Fruit fly (Drosophila melanogaster) whole organism, wandering third instar larva: ENCODE data around the gene CG43093.

Experiments used
- Abd-B ChIP-seq: fragments of >200 bp; optimal IDR thresholded peaks from 2 replicates; lab custom pipeline; 2017; ENCODE audit warnings: missing biosample characterization, missing genetic modification characterization
- CG32264 ChIP-seq: fragments of 200-800 bp; sonication (Bioruptor generic); optimal IDR thresholded peaks from 2 replicates; lab custom pipeline; 2016; ENCODE audit warnings: missing biosample characterization, missing genetic modification characterization
- CG9705 ChIP-seq: fragments of 200-800 bp; sonication (Bioruptor generic); optimal IDR thresholded peaks from 2 replicates; lab custom pipeline; 2018; ENCODE audit warnings: missing biosample characterization, mild to moderate bottlenecking, missing genetic modification characterization
- CrebA ChIP-seq: fragments of 200-800 bp; sonication (Bioruptor generic); optimal IDR thresholded peaks from 2 replicates; lab custom pipeline; 2016; ENCODE audit warnings: missing biosample characterization, mild to moderate bottlenecking, missing genetic modification characterization, borderline replicate concordance
- Dfd ChIP-seq: fragments of >200 bp; optimal IDR thresholded peaks from 2 replicates; lab custom pipeline; 2017; ENCODE audit warnings: missing biosample characterization, missing genetic modification characterization
- Dif ChIP-seq: fragments of 200-275, 200-300 bp; sonication (Bioruptor generic); optimal IDR thresholded peaks from 2 replicates; lab custom pipeline; 2018; ENCODE audit warnings: missing biosample characterization, missing genetic modification characterization; ENCODE audit not compliant: partially characterized antibody
- HLH106 ChIP-seq: fragments of 200-800 bp; optimal IDR thresholded peaks from 3 replicates; lab custom pipeline; 2019; ENCODE audit warnings: missing biosample characterization, mild to moderate bottlenecking, missing genetic modification characterization, moderate library complexity
- Hnf4 ChIP-seq: fragments of 200-800 bp; sonication (Bioruptor generic); optimal IDR thresholded peaks from 2 replicates; lab custom pipeline; 2016; ENCODE audit warnings: missing biosample characterization, mild to moderate bottlenecking, missing genetic modification characterization
- Hr78 ChIP-seq: fragments of >200 bp; optimal IDR thresholded peaks from 2 replicates; lab custom pipeline; 2017; ENCODE audit warnings: missing biosample characterization, missing genetic modification characterization
- Hr83 ChIP-seq: fragments of 200-300 bp; sonication (Bioruptor generic); optimal IDR thresholded peaks from 2 replicates; lab custom pipeline; 2016; ENCODE audit warnings: missing biosample characterization, mild to moderate bottlenecking, missing genetic modification characterization, moderate library complexity; ENCODE audit not compliant: poor library complexity, severe bottlenecking
- Mio ChIP-seq: sonication (Bioruptor generic); optimal IDR thresholded peaks from 2 replicates; lab custom pipeline; 2016; ENCODE audit warnings: missing biosample characterization, missing genetic modification characterization
- Myc ChIP-seq: fragments of >200 bp; optimal IDR thresholded peaks from 2 replicates; lab custom pipeline; 2017
- N ChIP-seq: fragments of >200 bp; optimal IDR thresholded peaks from 2 replicates; lab custom pipeline; 2018; ENCODE audit warnings: missing biosample characterization, missing external identifiers, missing genetic modification characterization
- OdsH ChIP-seq: fragments of 200-800 bp; sonication (Bioruptor generic); optimal IDR thresholded peaks from 2 replicates; lab custom pipeline; 2016; ENCODE audit warnings: missing biosample characterization, mild to moderate bottlenecking, missing genetic modification characterization
- Rel ChIP-seq, 2 experiments: fragments of 200-800 bp; sonication (Bioruptor generic) in 1 of 2; optimal IDR thresholded peaks; 2 replicates in 1 of 2; 3 replicates in 1 of 2; lab custom pipeline; 2016 to 2019; ENCODE audit warnings: mild to moderate bottlenecking in 2 of 2, missing biosample characterization in 2 of 2, missing genetic modification characterization in 2 of 2, moderate library complexity in 1 of 2
- Sp1 ChIP-seq: fragments of 200-800 bp; sonication (Bioruptor generic); optimal IDR thresholded peaks from 3 replicates; lab custom pipeline; 2019; ENCODE audit warnings: missing biosample characterization, mild to moderate bottlenecking, missing genetic modification characterization, moderate library complexity
- Vsx2 ChIP-seq: fragments of 200-300, 225-300 bp; sonication (Bioruptor generic); optimal IDR thresholded peaks from 2 replicates; lab custom pipeline; 2018; ENCODE audit warnings: missing biosample characterization, missing genetic modification characterization; ENCODE audit not compliant: partially characterized antibody
- brk ChIP-seq: fragments of 200-800 bp; sonication (Bioruptor generic); optimal IDR thresholded peaks from 2 replicates; lab custom pipeline; 2016; ENCODE audit warnings: missing biosample characterization, mild to moderate bottlenecking, missing genetic modification characterization
- dl ChIP-seq, 2 experiments: fragments of 175-275, 200-275 bp in 1 of 2; fragments of 200-275 bp in 1 of 2; sonication (Bioruptor generic); optimal IDR thresholded peaks; lab custom pipeline; 2018; ENCODE audit warnings: mild to moderate bottlenecking in 2 of 2, missing biosample characterization in 2 of 2, missing genetic modification characterization in 2 of 2, moderate library complexity in 2 of 2; ENCODE audit not compliant: partially characterized antibody in 2 of 2, insufficient read depth in 1 of 2
- dmrt93B ChIP-seq: fragments of 200-800 bp; sonication (Bioruptor generic); optimal IDR thresholded peaks from 2 replicates; lab custom pipeline; 2018; ENCODE audit warnings: missing biosample characterization, mild to moderate bottlenecking, missing genetic modification characterization
- dsf ChIP-seq: sonication (Bioruptor generic); optimal IDR thresholded peaks from 2 replicates; lab custom pipeline; 2016; ENCODE audit warnings: missing biosample characterization, missing genetic modification characterization, borderline replicate concordance
- ey ChIP-seq: fragments of 200-800 bp; sonication (Bioruptor generic); optimal IDR thresholded peaks from 2 replicates; lab custom pipeline; 2016; ENCODE audit warnings: missing biosample characterization, missing genetic modification characterization
- foxo ChIP-seq, 2 experiments: fragments of 200-800 bp; sonication (Bioruptor generic); optimal IDR thresholded peaks; 2 replicates in 1 of 2; 3 replicates in 1 of 2; lab custom pipeline; 2016 to 2017; ENCODE audit warnings: missing biosample characterization in 2 of 2, missing genetic modification characterization in 2 of 2
- fru ChIP-seq: fragments of 200-800 bp; sonication (Bioruptor generic); optimal IDR thresholded peaks from 3 replicates; lab custom pipeline; 2016; ENCODE audit warnings: missing biosample characterization, mild to moderate bottlenecking, missing genetic modification characterization
- h ChIP-seq: fragments of 200-800 bp; sonication (Bioruptor generic); optimal IDR thresholded peaks from 3 replicates; lab custom pipeline; 2016; ENCODE audit warnings: missing biosample characterization, mild to moderate bottlenecking, missing genetic modification characterization
- jim ChIP-seq: fragments of 175-275, 200-325 bp; sonication (Bioruptor generic); optimal IDR thresholded peaks from 2 replicates; lab custom pipeline; 2016; ENCODE audit warnings: missing biosample characterization, mild to moderate bottlenecking, missing genetic modification characterization
- lola ChIP-seq: fragments of >200 bp; optimal IDR thresholded peaks from 2 replicates; lab custom pipeline; 2017; ENCODE audit warnings: missing biosample characterization, missing genetic modification characterization
- pan ChIP-seq: fragments of >200 bp; optimal IDR thresholded peaks from 2 replicates; lab custom pipeline; 2017
- psq ChIP-seq: fragments of 200-800 bp; sonication (Bioruptor generic); optimal IDR thresholded peaks from 3 replicates; lab custom pipeline; 2017; ENCODE audit warnings: missing biosample characterization, mild to moderate bottlenecking, missing genetic modification characterization, moderate library complexity
- rgr ChIP-seq: fragments of 200-800 bp; sonication (Bioruptor generic); optimal IDR thresholded peaks from 3 replicates; lab custom pipeline; 2016; ENCODE audit warnings: missing biosample characterization, mild to moderate bottlenecking, missing genetic modification characterization
- sage ChIP-seq: fragments of 200-800 bp; sonication (Bioruptor generic); optimal IDR thresholded peaks from 2 replicates; lab custom pipeline; 2016; ENCODE audit warnings: missing biosample characterization, mild to moderate bottlenecking, missing genetic modification characterization
- sv ChIP-seq: fragments of 200-800 bp; sonication (Bioruptor generic); optimal IDR thresholded peaks from 3 replicates; lab custom pipeline; 2016; ENCODE audit warnings: missing biosample characterization, missing genetic modification characterization
- tai ChIP-seq: sonication (Bioruptor generic); optimal IDR thresholded peaks from 2 replicates; lab custom pipeline; 2016; ENCODE audit warnings: missing biosample characterization, missing genetic modification characterization
- usp ChIP-seq: fragments of >200 bp; optimal IDR thresholded peaks from 2 replicates; lab custom pipeline; 2017; ENCODE audit warnings: missing biosample characterization, missing genetic modification characterization
- woc ChIP-seq: sonication (Bioruptor generic); optimal IDR thresholded peaks from 2 replicates; lab custom pipeline; 2016; ENCODE audit warnings: missing biosample characterization, mild to moderate bottlenecking, missing genetic modification characterization

The CG43093 gene

DNA sequence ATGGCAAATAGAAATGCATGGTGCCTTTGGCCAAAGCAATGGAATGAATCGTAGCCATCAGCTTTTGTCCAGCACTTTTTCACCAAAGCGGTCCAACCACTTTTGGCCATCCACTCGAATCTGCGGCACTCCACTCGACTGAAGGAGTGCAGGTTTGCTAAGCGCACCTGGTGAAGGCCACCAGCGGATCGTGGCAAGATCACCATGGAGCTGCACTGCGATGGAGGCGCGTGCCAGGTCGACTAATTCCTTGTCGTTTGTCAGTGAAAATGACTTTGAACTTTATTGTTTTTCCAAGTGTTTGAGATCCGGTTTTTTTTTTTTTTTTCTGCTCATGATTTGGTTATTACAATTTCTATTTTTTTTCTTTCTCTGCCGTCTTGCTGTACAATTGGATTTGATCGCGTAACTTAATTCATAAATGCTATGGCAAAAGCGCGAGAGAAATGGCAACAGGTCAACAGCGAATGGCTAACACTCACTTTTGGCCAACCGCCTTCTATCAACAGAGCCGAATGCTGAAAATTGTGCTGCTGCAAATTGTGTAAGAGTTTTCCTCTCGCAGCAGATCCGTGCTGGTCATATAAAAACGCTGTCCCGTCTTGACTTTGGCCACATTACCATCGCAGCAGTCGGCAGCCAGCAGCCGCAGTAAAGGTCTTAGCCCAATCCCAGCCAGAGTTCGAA lies 33.7 kb upstream of the CG43093 start, which contains the start of gene CG7031:
CG7031 (plus strand) TSS at position 637 of the 687 bp plus-strand sequence.
- TF ChIP-seq dmrt93B (GFP tag; lab: Kevin White, UChicago) (no peak), lola (no peak), N (GFP tag; lab: Kevin White, UChicago) (no peak), tai (GFP tag; lab: Kevin White, UChicago) (no peak), sage (GFP tag; lab: Kevin White, UChicago) (no peak), Hr78 (no peak), jim (no peak), Abd-B (GFP tag; lab: Kevin White, UChicago) (no peak), brk (GFP tag; lab: Kevin White, UChicago) (no peak), Mio (no peak), sv (GFP tag; lab: Kevin White, UChicago) (no peak), CG32264 (GFP tag; lab: Kevin White, UChicago) (no peak), woc (GFP tag; lab: Kevin White, UChicago) (no peak), rgr (GFP tag; lab: Kevin White, UChicago) (no peak)

DNA sequence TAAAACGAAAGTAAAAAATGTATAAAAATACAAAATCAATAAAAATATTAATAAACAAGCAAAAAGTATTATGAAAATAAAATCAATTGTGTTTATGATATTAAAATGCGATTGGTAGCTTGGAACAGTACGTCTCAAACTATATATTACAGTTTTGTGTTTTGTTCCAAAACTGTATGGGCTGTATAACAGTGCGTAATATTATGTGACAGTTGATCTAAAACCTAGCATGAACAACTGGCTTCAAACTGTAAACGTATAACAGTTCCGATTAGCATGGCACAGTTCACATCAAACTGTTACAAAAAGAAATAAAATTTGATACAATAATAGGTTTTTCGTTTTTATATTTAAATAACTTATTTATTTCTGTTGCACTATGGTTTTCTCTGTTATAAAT lies 23.8 kb upstream of the CG43093 start:
- TF ChIP-seq CrebA (GFP tag; lab: Kevin White, UChicago), result no peak
- no peak for TF ChIP-seq tai (GFP tag; lab: Kevin White, UChicago)
- no peak for TF ChIP-seq Dfd (GFP tag; lab: Kevin White, UChicago)
- peak; percentile 96 for TF ChIP-seq Myc (lab: Kevin White, UChicago)
- TF ChIP-seq, all 38 proteins: peak for 1

DNA sequence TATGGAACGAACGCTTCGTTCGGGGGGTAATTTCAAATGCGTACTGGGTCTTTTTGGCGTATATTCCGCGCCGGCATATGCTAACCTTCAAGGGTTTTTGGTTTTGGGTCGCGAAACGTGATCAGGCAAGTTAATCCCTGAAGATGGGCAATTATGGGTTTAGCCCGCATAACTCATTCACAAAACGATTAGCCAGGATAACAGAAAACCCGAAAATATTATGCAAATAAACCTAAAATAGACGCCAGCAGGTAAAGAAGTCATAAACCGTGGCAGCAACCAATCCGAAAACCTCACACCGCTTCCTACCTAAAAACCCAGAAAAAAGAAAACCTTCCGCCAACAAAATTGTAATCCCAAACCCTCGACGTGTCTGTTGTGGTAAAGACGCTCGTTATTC lies 19.0 kb upstream of the CG43093 start:
- TF ChIP-seq pan (no peak), Rel (GFP tag; optimal IDR thresholded peaks at IDR 0.05; lab: Kevin White, UChicago) (no peak), Rel (tag; optimal IDR thresholded peaks at IDR 0.05; lab: Kevin White, UChicago) (no peak), Abd-B (GFP tag; lab: Kevin White, UChicago) (no peak), OdsH (GFP tag; lab: Kevin White, UChicago) (no peak), Mio (no peak), jim (no peak), Dfd (GFP tag; lab: Kevin White, UChicago) (no peak), dl (GFP tag; optimal IDR thresholded peaks at IDR 0.05; lab: Kevin White, UChicago; ENCODE audit: insufficient read depth in 1 of 2, partially characterized antibody in 2 of 2) (no peak)

DNA sequence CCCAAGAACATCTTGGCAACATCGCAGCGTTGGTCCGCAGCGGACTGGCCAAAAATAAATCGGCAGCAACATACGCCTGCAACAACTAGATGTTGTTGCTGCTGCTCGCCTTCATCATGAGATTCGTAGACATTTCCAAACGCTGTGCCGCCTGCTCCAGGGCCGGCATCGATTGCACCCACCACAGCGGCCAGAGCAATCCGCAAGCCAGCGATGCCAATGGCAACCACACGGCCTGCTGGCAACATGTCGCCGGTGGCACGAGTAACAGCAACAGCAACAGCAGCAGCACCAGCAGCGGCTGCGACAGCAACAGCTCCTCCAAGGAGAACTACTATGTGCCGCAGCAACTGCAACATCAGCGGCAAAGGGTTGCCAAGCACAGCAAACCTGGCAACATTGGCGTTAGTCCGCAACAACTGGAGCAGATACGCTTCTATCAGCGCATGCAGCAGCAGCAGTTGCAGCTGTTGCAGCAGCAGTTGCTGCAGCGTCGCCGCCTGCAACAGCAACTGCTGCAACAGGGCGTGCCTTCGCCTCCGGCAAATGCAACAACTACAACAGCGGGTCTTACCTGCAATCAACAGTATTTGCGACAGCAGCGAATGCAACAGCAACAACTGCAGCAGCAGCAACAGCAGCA lies 14.7 kb upstream of the CG43093 start:
- TF ChIP-seq Dfd (GFP tag; lab: Kevin White, UChicago), result peak; percentile 20
- no peak for TF ChIP-seq Rel (GFP tag; optimal IDR thresholded peaks at IDR 0.05; lab: Kevin White, UChicago)
- TF ChIP-seq Rel (tag; optimal IDR thresholded peaks at IDR 0.05; lab: Kevin White, UChicago), result no peak

DNA sequence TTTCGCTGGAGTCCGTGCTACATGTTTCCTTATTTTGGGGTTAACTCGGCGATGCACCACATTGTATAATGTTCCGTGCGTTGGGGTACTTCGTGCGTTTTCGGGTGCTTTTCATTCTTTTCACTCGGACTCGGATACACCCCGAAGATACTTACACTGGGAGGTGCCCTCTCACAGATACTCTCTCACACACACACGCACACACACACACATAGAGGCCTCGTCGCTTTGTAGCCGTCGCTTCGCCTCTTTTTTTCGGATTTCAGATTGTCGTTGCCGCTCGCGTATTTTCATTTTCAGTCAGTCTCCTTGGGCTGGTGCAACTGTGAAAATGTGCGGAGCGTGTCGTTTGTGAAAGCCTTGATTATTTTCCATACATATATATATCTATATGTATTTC lies 11.3 kb upstream of the CG43093 start:
- TF ChIP-seq Dif (peak; percentile 7), Abd-B (GFP tag; lab: Kevin White, UChicago) (no peak), Hr83 (GFP tag; lab: Kevin White, UChicago) (peak; percentile 67), psq (GFP tag; lab: Kevin White, UChicago) (no peak), sage (GFP tag; lab: Kevin White, UChicago) (peak; percentile 74), woc (GFP tag; lab: Kevin White, UChicago) (no peak), HLH106 (tag; lab: Kevin White, UChicago) (no peak), Myc (lab: Kevin White, UChicago) (no peak), dsf (GFP tag; lab: Kevin White, UChicago) (no peak), CrebA (GFP tag; lab: Kevin White, UChicago) (peak; percentile 63), OdsH (GFP tag; lab: Kevin White, UChicago) (no peak), ey (no peak), pan (no peak), Hr78 (no peak), Vsx2 (GFP tag; lab: Kevin White, UChicago) (no peak), sv (GFP tag; lab: Kevin White, UChicago) (no peak), dl (GFP tag; optimal IDR thresholded peaks at IDR 0.05; lab: Kevin White, UChicago; ENCODE audit: insufficient read depth in 1 of 2, partially characterized antibody in 2 of 2) (no peak), brk (GFP tag; lab: Kevin White, UChicago) (no peak), h (GFP tag; lab: Kevin White, UChicago) (peak; percentile 30), Mio (no peak), Dfd (GFP tag; lab: Kevin White, UChicago) (no peak), Hnf4 (GFP tag; lab: Kevin White, UChicago) (no peak), Rel (GFP tag; optimal IDR thresholded peaks at IDR 0.05; lab: Kevin White, UChicago) (peak; percentile 50), Rel (tag; optimal IDR thresholded peaks at IDR 0.05; lab: Kevin White, UChicago) (peak; percentile 9), N (GFP tag; lab: Kevin White, UChicago) (no peak), fru (GFP tag; lab: Kevin White, UChicago) (no peak), usp (GFP tag; lab: Kevin White, UChicago) (no peak), rgr (GFP tag; lab: Kevin White, UChicago) (peak; percentile 49), CG9705 (GFP tag; lab: Kevin White, UChicago) (no peak), lola (no peak), Sp1 (GFP tag; lab: Kevin White, UChicago) (peak; percentile 46), tai (GFP tag; lab: Kevin White, UChicago) (no peak), CG32264 (GFP tag; lab: Kevin White, UChicago) (no peak), foxo (GFP tag; optimal IDR thresholded peaks at IDR 0.05; lab: Kevin White, UChicago) (peak in 1 of 2 experiments; percentile 39)
